Fruit fly (Drosophila melanogaster) whole organism: ENCODE measurements around the gene Cyp4e3.

Experiments used
- Dll ChIP-seq: fragments of >200 bp; optimal IDR thresholded peaks from 2 replicates; lab custom pipeline; 2017
- psq ChIP-seq: fragments of >200 bp; optimal IDR thresholded peaks from 2 replicates; lab custom pipeline; 2017
- usp ChIP-seq: fragments of >200 bp; optimal IDR thresholded peaks from 2 replicates; lab custom pipeline; 2017; ENCODE audit warnings: missing biosample characterization, missing genetic modification characterization, mixed read lengths

- no peak for TF ChIP-seq Dll (lab: Kevin White, UChicago)
- no peak for TF ChIP-seq psq (lab: Kevin White, UChicago)
- TF ChIP-seq usp (GFP tag; lab: Kevin White, UChicago), result no peak
Measured at dm6 chr2L:9774980-9775628, 25.2 kb upstream of the Cyp4e3 start, which contains the start of the genes ppk11 and ppk16.
